Fruit fly (Drosophila melanogaster) whole organism, prepupa: ENCODE results near the gene Twdlalpha.

Experiments
- CG10631 ChIP-seq: fragments of 200-800 bp; sonication (Bioruptor generic); optimal IDR thresholded peaks from 2 replicates; lab custom pipeline; 2016; ENCODE audit warnings: missing biosample characterization, missing genetic modification characterization
- CG10669 ChIP-seq: fragments of 200-800 bp; sonication (Bioruptor generic); optimal IDR thresholded peaks from 3 replicates; lab custom pipeline; 2018; ENCODE audit warnings: missing biosample characterization, mild to moderate bottlenecking, missing genetic modification characterization, moderate library complexity
- CG11762 ChIP-seq: fragments of 200-800 bp; sonication (Bioruptor generic); optimal IDR thresholded peaks from 3 replicates; lab custom pipeline; 2016; ENCODE audit warnings: missing biosample characterization, missing genetic modification characterization; ENCODE audit not compliant: insufficient read depth
- CG11902 ChIP-seq: fragments of 200-800 bp; sonication (Bioruptor generic); optimal IDR thresholded peaks from 3 replicates; lab custom pipeline; 2016; ENCODE audit warnings: missing biosample characterization, missing genetic modification characterization
- CG31627 ChIP-seq: fragments of 200-800 bp; sonication (Bioruptor generic); optimal IDR thresholded peaks from 3 replicates; lab custom pipeline; 2016; ENCODE audit warnings: missing biosample characterization, missing genetic modification characterization
- CG3919 ChIP-seq: fragments of 200-800 bp; sonication (Bioruptor generic); optimal IDR thresholded peaks from 3 replicates; lab custom pipeline; 2016; ENCODE audit warnings: missing biosample characterization, missing genetic modification characterization
- CG6163 ChIP-seq: fragments of 200-800 bp; sonication (Bioruptor generic); IDR thresholded peaks from 3 replicates; pipeline ENCODE4 v1.3.6; 2022; ENCODE audit warnings: missing biosample characterization, missing genetic modification characterization
- CG6276 ChIP-seq: fragments of 200-800 bp; sonication (Bioruptor generic); optimal IDR thresholded peaks from 2 replicates; lab custom pipeline; 2017; ENCODE audit warnings: missing biosample characterization, mild to moderate bottlenecking, missing genetic modification characterization
- CG6808 ChIP-seq: fragments of 200-800 bp; sonication (Bioruptor generic); optimal IDR thresholded peaks from 3 replicates; lab custom pipeline; 2017; ENCODE audit warnings: missing biosample characterization, missing genetic modification characterization, mild to moderate bottlenecking, moderate library complexity, missing genetic modification reagents
- CG8119 ChIP-seq: fragments of 200-800 bp; sonication (Bioruptor generic); IDR thresholded peaks from 3 replicates; pipeline ENCODE4 v1.3.6; 2022; ENCODE audit warnings: missing biosample characterization, missing genetic modification characterization
- CG8319 ChIP-seq: fragments of 200-800 bp; sonication (Bioruptor generic); optimal IDR thresholded peaks from 3 replicates; lab custom pipeline; 2016; ENCODE audit warnings: missing biosample characterization, missing genetic modification characterization
- CG9139 ChIP-seq: fragments of 200-800 bp; sonication (Bioruptor generic); optimal IDR thresholded peaks from 3 replicates; lab custom pipeline; 2017; ENCODE audit warnings: missing biosample characterization, mild to moderate bottlenecking, missing genetic modification characterization
- Eip75B ChIP-seq: fragments of 200-800 bp; sonication (Bioruptor generic); optimal IDR thresholded peaks from 3 replicates; lab custom pipeline; 2016; ENCODE audit warnings: missing biosample characterization, missing genetic modification characterization
- Eip78C ChIP-seq: fragments of 200-800 bp; sonication (Bioruptor generic); peaks from one replicate; lab custom pipeline; 2016; ENCODE audit warnings: missing biosample characterization, missing genetic modification characterization
- Eip93F ChIP-seq: fragments of 200-800 bp; sonication (Bioruptor generic); optimal IDR thresholded peaks from 2 replicates; lab custom pipeline; 2016; ENCODE audit warnings: missing biosample characterization, mild to moderate bottlenecking, missing genetic modification characterization
- Gug ChIP-seq: fragments of 200-800 bp; sonication (Bioruptor generic); IDR thresholded peaks from 2 replicates; pipeline ENCODE4 v1.3.6; 2022; ENCODE audit warnings: missing biosample characterization, missing genetic modification characterization
- Hr38 ChIP-seq: sonication (Bioruptor generic); optimal IDR thresholded peaks from 2 replicates; lab custom pipeline; 2016; ENCODE audit warnings: missing biosample characterization, missing genetic modification characterization
- Hr4 ChIP-seq: fragments of 200-800 bp; sonication (Bioruptor generic); optimal IDR thresholded peaks from 3 replicates; lab custom pipeline; 2016; ENCODE audit warnings: missing biosample characterization, missing genetic modification characterization
- Lpt ChIP-seq: fragments of 200-800 bp; sonication (Bioruptor generic); optimal IDR thresholded peaks from 3 replicates; lab custom pipeline; 2016; ENCODE audit warnings: missing biosample characterization, missing genetic modification characterization
- Smox ChIP-seq: fragments of 200-800 bp; sonication (Bioruptor generic); optimal IDR thresholded peaks from 3 replicates; lab custom pipeline; 2016; ENCODE audit warnings: missing biosample characterization, missing genetic modification characterization
- Sox102F ChIP-seq: fragments of 200-800 bp; sonication (Bioruptor generic); optimal IDR thresholded peaks from 2 replicates; lab custom pipeline; 2016; ENCODE audit warnings: missing biosample characterization, mild to moderate bottlenecking, missing genetic modification characterization
- Sox14 ChIP-seq: fragments of 200-800 bp; sonication (Bioruptor generic); optimal IDR thresholded peaks from 3 replicates; lab custom pipeline; 2016; ENCODE audit warnings: missing biosample characterization, missing genetic modification characterization
- achi ChIP-seq: fragments of 200-800 bp; sonication (Bioruptor generic); optimal IDR thresholded peaks from 3 replicates; lab custom pipeline; 2016; ENCODE audit warnings: missing biosample characterization, missing genetic modification characterization
- acj6 ChIP-seq: fragments of 200-800 bp; sonication (Bioruptor generic); optimal IDR thresholded peaks from 3 replicates; lab custom pipeline; 2016; ENCODE audit warnings: missing biosample characterization, missing genetic modification characterization
- cyc ChIP-seq: fragments of 200-800 bp; sonication (Bioruptor generic); optimal IDR thresholded peaks from 3 replicates; lab custom pipeline; 2016; ENCODE audit warnings: missing biosample characterization, missing genetic modification characterization
- dac ChIP-seq: fragments of 200-800 bp; sonication (Bioruptor generic); optimal IDR thresholded peaks from 2 replicates; lab custom pipeline; 2017; ENCODE audit warnings: missing biosample characterization, mild to moderate bottlenecking, missing genetic modification characterization
- fd85E ChIP-seq: fragments of 200-800 bp; sonication (Bioruptor generic); optimal IDR thresholded peaks from 3 replicates; lab custom pipeline; 2016; ENCODE audit warnings: missing biosample characterization, missing genetic modification characterization
- fkh ChIP-seq: fragments of 200-800 bp; sonication (Bioruptor generic); optimal IDR thresholded peaks from 3 replicates; lab custom pipeline; 2017; ENCODE audit warnings: missing biosample characterization, mild to moderate bottlenecking, missing genetic modification characterization, moderate library complexity
- net ChIP-seq: fragments of 200-800 bp; sonication (Bioruptor generic); optimal IDR thresholded peaks from 3 replicates; lab custom pipeline; 2016; ENCODE audit warnings: missing biosample characterization, missing genetic modification characterization
- spab ChIP-seq: fragments of 200-800 bp; sonication (Bioruptor generic); optimal IDR thresholded peaks from 2 replicates; lab custom pipeline; 2017; ENCODE audit warnings: missing biosample characterization, mild to moderate bottlenecking, missing genetic modification characterization, missing genetic modification reagents
- ss ChIP-seq, 2 experiments: fragments of 200-800 bp; sonication (Bioruptor generic); optimal IDR thresholded peaks; 2 replicates in 1 of 2; 3 replicates in 1 of 2; lab custom pipeline; 2017 to 2018; ENCODE audit warnings: mild to moderate bottlenecking in 2 of 2, missing biosample characterization in 2 of 2, missing genetic modification characterization in 2 of 2, moderate library complexity in 1 of 2
- svp ChIP-seq: fragments of 200-800 bp; sonication (Bioruptor generic); peaks from one replicate; lab custom pipeline; 2016; ENCODE audit warnings: missing biosample characterization, missing genetic modification characterization

Gene Twdlalpha

DNA sequence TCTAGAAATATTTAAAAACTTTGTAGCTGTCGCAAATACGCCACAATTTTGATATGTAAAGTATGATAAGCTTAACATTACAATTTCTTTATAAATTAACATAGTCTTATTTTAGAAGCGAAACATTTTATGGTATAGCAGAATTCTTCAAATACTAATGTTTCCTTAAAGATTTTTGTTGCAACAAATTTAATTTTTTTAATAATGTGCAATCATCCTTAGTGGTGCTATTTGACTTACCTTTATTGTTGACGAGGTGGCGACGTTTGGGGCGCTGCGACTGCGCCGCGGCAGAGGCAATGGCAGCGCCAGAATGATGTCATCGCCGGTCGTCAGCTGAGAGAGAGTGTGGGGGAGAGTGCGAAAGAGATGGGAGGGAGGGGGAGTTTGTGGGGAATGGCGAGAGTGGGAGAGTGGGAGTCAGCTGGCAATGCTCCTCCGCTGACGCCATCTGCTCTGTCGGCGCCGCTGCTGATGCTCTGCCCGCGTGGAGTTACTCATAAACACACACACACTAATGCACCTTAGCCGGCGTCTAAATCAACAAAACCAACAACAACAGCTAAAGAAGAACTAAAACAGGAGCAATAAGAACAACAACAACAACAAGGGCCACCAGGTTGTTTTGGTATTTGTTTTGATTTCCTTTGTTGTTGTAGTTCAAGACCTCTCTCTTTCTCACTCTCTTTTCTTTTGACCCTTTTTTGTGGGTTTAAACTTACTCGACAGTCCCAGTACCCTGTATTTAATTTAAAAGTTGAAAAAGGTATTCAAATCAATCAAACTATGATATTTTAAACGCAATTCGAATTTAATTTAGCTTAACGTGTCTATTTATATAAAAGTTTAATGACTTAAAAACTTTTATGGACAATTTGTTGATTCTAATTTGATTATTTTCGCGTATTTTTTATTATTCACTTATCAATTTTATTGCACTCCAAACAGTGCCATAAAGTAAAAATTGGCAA lies 19.2 kb upstream of the Twdlalpha start (continued):
- TF ChIP-seq ss (GFP tag; optimal IDR thresholded peaks at IDR 0.05; lab: Kevin White, UChicago): peak; percentile 73 to 78
- TF ChIP-seq Eip93F: no peak
- TF ChIP-seq achi (GFP tag; lab: Kevin White, UChicago): peak; percentile 67
- peak; percentile 85 for TF ChIP-seq CG8119 (GFP tag; lab: Robert Waterston, UW)
- peak; percentile 74 for TF ChIP-seq Hr4
- peak; percentile 84 for TF ChIP-seq Eip78C (GFP tag; lab: Kevin White, UChicago)
- peak; percentile 50 for TF ChIP-seq cyc (GFP tag; lab: Kevin White, UChicago)
- peak; percentile 45 for TF ChIP-seq CG3919 (GFP tag; lab: Kevin White, UChicago)
- TF ChIP-seq CG8319 (GFP tag; lab: Kevin White, UChicago): peak; percentile 13
- TF ChIP-seq dac (GFP tag; lab: Kevin White, UChicago): peak; percentile 55
- peak; percentile 74 for TF ChIP-seq Sox102F (GFP tag; lab: Kevin White, UChicago)

DNA sequence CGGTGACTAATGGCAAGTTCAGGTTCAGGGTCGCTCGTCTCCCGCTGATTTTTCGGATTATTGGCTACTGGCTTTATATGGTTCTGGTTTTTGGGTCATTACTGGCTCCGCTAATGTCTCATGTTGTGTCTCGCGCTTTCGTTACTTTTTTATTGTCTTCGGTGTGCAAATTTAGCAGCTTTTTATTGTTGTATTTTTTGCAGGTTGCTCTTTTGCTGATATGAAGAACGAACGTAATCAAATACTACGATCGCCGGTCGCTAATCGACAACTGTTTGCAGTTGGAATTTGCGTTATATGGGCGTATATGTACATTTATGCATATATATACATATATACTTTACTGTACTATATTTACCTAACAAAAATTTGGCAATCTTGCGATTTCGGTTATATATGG lies 18.1 kb upstream of the Twdlalpha start:
- peak; percentile 13 for TF ChIP-seq fkh
- no peak for TF ChIP-seq CG10669 (GFP tag; lab: Kevin White, UChicago)
- no peak for TF ChIP-seq Eip93F
- no peak for TF ChIP-seq acj6 (GFP tag; lab: Kevin White, UChicago)
- TF ChIP-seq cyc (GFP tag; lab: Kevin White, UChicago): no peak
- TF ChIP-seq Sox102F (GFP tag; lab: Kevin White, UChicago): no peak
- TF ChIP-seq Gug: no peak

DNA sequence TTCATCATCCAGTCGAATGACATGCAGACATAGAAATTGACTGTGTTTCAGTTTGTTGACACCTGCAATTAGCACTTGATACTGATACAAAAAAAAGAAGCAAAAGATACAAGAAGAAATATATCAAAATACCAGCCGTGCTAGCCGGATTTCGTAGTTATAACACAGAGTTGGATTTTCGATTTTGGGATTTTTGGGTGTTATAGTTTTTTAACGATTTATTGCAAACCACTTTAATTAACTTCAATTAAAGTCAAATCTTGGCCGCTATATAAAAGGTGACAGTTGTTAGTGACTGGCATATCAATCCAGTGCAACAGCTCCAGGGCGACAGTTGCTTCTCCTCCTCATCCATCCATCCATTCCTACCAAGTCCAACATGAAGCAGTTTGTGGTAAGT lies 11.9 kb upstream of the Twdlalpha start, which contains the start of gene TwdlX:
TwdlX (plus strand) TSS at position 301 of the 400 bp plus-strand sequence.
- no peak for TF ChIP-seq Smox (GFP tag; lab: Kevin White, UChicago)
- TF ChIP-seq svp: no peak
- TF ChIP-seq CG8119 (GFP tag; lab: Robert Waterston, UW): no peak
- no peak for TF ChIP-seq Hr4
- no peak for TF ChIP-seq CG6163
- no peak for TF ChIP-seq CG6276 (GFP tag; lab: Kevin White, UChicago)
- no peak for TF ChIP-seq CG10631 (GFP tag; lab: Kevin White, UChicago)

DNA sequence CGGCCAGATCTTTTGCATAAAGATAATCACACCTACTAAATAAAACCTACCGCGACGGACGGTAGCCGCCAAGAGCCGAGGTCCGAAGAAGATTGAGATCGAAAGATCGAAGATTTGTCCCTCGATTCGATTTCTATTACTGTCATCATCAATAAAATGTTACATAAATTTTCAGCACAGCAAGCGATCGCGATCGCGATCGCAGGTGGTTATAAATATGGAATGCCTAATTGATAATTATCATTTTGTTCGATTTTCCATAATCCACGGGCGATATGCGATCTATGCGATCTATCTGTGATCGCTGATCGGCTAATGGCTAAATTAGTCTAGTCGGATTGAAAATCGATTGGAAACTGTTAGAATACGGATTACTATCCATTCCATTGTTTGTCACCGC lies 9.4 kb upstream of the Twdlalpha start:
- TF ChIP-seq fd85E: no peak
- no peak for TF ChIP-seq CG6808 (GFP tag; lab: Kevin White, UChicago)
- TF ChIP-seq ss (GFP tag; optimal IDR thresholded peaks at IDR 0.05; lab: Kevin White, UChicago): no peak
- no peak for TF ChIP-seq CG10669 (GFP tag; lab: Kevin White, UChicago)
- TF ChIP-seq Eip75B (GFP tag; lab: Kevin White, UChicago): no peak
- no peak for TF ChIP-seq CG31627 (GFP tag; lab: Kevin White, UChicago)
- no peak for TF ChIP-seq net (GFP tag; lab: Kevin White, UChicago)
- no peak for TF ChIP-seq CG6276 (GFP tag; lab: Kevin White, UChicago)
- TF ChIP-seq spab: no peak
- TF ChIP-seq CG11902 (GFP tag; lab: Kevin White, UChicago): no peak
- no peak for TF ChIP-seq Lpt (GFP tag; lab: Kevin White, UChicago)
- TF ChIP-seq CG9139 (GFP tag; lab: Kevin White, UChicago): no peak
- no peak for TF ChIP-seq CG11762 (GFP tag; lab: Kevin White, UChicago)
- TF ChIP-seq CG3919 (GFP tag; lab: Kevin White, UChicago): no peak
- no peak for TF ChIP-seq CG10631 (GFP tag; lab: Kevin White, UChicago)
- no peak for TF ChIP-seq Hr38 (GFP tag; lab: Kevin White, UChicago)
- TF ChIP-seq Sox14: no peak
